Worm (Caenorhabditis elegans): ENCODE results near the gene C50H2.5.

DNA sequence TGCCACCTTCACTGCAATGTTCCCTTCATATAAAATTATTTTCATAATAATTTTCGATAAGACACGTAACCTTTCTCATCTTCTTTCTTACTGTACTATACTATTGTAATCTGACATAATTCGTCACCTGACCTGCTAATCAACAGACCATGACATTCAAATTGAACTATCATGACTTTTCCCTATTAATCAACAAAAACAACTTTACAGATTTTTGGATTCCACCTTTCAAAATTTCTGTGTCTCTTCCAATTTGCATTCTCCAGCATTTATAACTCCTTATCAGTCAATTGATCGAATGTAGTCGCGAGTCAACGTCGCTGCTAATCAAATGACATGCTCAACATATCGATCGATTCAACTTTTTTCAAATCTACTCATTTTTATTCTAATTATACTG, 28.9 kb upstream of the C50H2.5 start, which contains the start of gene fshr-1:
- TF ChIP-seq med-1 (GFP tag; optimal IDR thresholded peaks at IDR 0.05; ENCODE audit: insufficient read depth) (no peak), ztf-29 (GFP tag; IDR thresholded peaks at IDR 0.05) (no peak), T22C8.4 (GFP tag; IDR thresholded peaks at IDR 0.05) (no peak), flt-1 (GFP tag; IDR thresholded peaks at IDR 0.05) (no peak), tab-1 (GFP tag; IDR thresholded peaks at IDR 0.05) (no peak), ref-1 (GFP tag; conservative IDR thresholded peaks at IDR 0.05) (no peak), klf-2 (GFP tag; conservative IDR thresholded peaks at IDR 0.05) (no peak), ztf-23 (GFP tag; IDR thresholded peaks at IDR 0.05) (no peak), cog-1 (tag; optimal IDR thresholded peaks at IDR 0.05) (no peak)
